Fruit fly (Drosophila melanogaster) whole organism, embryonic: Measurements from ENCODE around the gene CG42399.

ENCODE experiments used
- ATbp ChIP-seq: fragments of 200-800 bp; sonication (Bioruptor generic); optimal IDR thresholded peaks from 2 replicates; lab custom pipeline; 2017; ENCODE audit warnings: missing biosample characterization, mild to moderate bottlenecking, missing genetic modification characterization, missing genetic modification reagents
- CG10147 ChIP-seq: fragments of 200-800 bp; sonication (Bioruptor generic); optimal IDR thresholded peaks from 2 replicates; lab custom pipeline; 2019; ENCODE audit warnings: missing biosample characterization, mild to moderate bottlenecking, missing genetic modification characterization, moderate library complexity
- CG11247 ChIP-seq: fragments of 200-800 bp; sonication (Bioruptor generic); IDR thresholded peaks from 2 replicates; pipeline ENCODE4 v1.3.6; 2022; ENCODE audit warnings: missing biosample characterization, missing genetic modification characterization
- CG12071 ChIP-seq: fragments of 200-800 bp; sonication (Bioruptor generic); optimal IDR thresholded peaks from 3 replicates; lab custom pipeline; 2018; ENCODE audit warnings: missing biosample characterization, mild to moderate bottlenecking, missing genetic modification characterization
- CG15269 ChIP-seq: fragments of 200-800 bp; sonication (Bioruptor generic); optimal IDR thresholded peaks from 2 replicates; lab custom pipeline; 2018; ENCODE audit warnings: missing biosample characterization, mild to moderate bottlenecking, missing genetic modification characterization, moderate library complexity
- CG15601 ChIP-seq: fragments of 200-800 bp; sonication (Bioruptor generic); optimal IDR thresholded peaks from 3 replicates; lab custom pipeline; 2019; ENCODE audit warnings: missing biosample characterization, mild to moderate bottlenecking, missing genetic modification characterization, moderate library complexity
- CG17328 ChIP-seq: fragments of 200-800 bp; sonication (Bioruptor generic); IDR thresholded peaks from 2 replicates; pipeline ENCODE4 v1.3.6; 2022; ENCODE audit warnings: missing biosample characterization, missing genetic modification characterization
- CG2120 ChIP-seq: fragments of 200-800 bp; sonication (Bioruptor generic); optimal IDR thresholded peaks from 3 replicates; lab custom pipeline; 2016; ENCODE audit warnings: missing biosample characterization, missing genetic modification characterization
- CG2202 ChIP-seq: fragments of 200-800 bp; sonication (Bioruptor generic); optimal IDR thresholded peaks from 2 replicates; lab custom pipeline; 2018; ENCODE audit warnings: missing biosample characterization, mild to moderate bottlenecking, missing genetic modification characterization
- CG3281 ChIP-seq: fragments of 200-800 bp; sonication (Bioruptor generic); optimal IDR thresholded peaks from 3 replicates; lab custom pipeline; 2017; ENCODE audit warnings: missing biosample characterization, mild to moderate bottlenecking, missing genetic modification characterization
- CG42726 ChIP-seq: fragments of 200-800 bp; sonication (Bioruptor generic); IDR thresholded peaks from 2 replicates; pipeline ENCODE4 v1.3.6; 2022; ENCODE audit warnings: missing biosample characterization, missing genetic modification characterization; ENCODE audit not compliant: partially characterized antibody
- CG4424 ChIP-seq: fragments of 200-800 bp; sonication (Bioruptor generic); optimal IDR thresholded peaks from 3 replicates; lab custom pipeline; 2016; ENCODE audit warnings: missing biosample characterization, missing genetic modification characterization
- CG4707 ChIP-seq: fragments of 200-800 bp; sonication (Bioruptor generic); optimal IDR thresholded peaks from 2 replicates; lab custom pipeline; 2018; ENCODE audit warnings: missing biosample characterization, mild to moderate bottlenecking, missing genetic modification characterization, moderate library complexity
- CG6254 ChIP-seq: fragments of 200-800 bp; sonication (Bioruptor generic); optimal IDR thresholded peaks from 3 replicates; lab custom pipeline; 2017; ENCODE audit warnings: mild to moderate bottlenecking, missing biosample characterization, missing genetic modification reagents, missing genetic modification characterization
- CG7556 ChIP-seq: fragments of 200-800 bp; sonication (Bioruptor generic); optimal IDR thresholded peaks from 2 replicates; lab custom pipeline; 2017; ENCODE audit warnings: missing biosample characterization, mild to moderate bottlenecking, missing genetic modification characterization
- CG7963 ChIP-seq: fragments of 200-800 bp; sonication (Bioruptor generic); IDR thresholded peaks from 3 replicates; pipeline ENCODE4 v1.3.6; 2022; ENCODE audit warnings: missing biosample characterization, missing genetic modification characterization; ENCODE audit not compliant: partially characterized antibody
- CTCF ChIP-seq: fragments of 200-800 bp; sonication (Bioruptor generic); optimal IDR thresholded peaks from 2 replicates; lab custom pipeline; 2017; ENCODE audit warnings: missing biosample characterization, mild to moderate bottlenecking, missing genetic modification characterization, moderate library complexity
- CoRest ChIP-seq: fragments of 200-800 bp; sonication (Bioruptor generic); optimal IDR thresholded peaks from 3 replicates; lab custom pipeline; 2018; ENCODE audit warnings: missing biosample characterization, mild to moderate bottlenecking, missing genetic modification characterization, moderate library complexity
- HHEX ChIP-seq: fragments of 200-800 bp; sonication (Bioruptor generic); optimal IDR thresholded peaks from 3 replicates; lab custom pipeline; 2017; ENCODE audit warnings: missing biosample characterization, mild to moderate bottlenecking, missing genetic modification characterization, missing genetic modification reagents
- HLH54F ChIP-seq: fragments of 200-800 bp; sonication (Bioruptor generic); optimal IDR thresholded peaks from 3 replicates; lab custom pipeline; 2016; ENCODE audit warnings: missing biosample characterization, missing genetic modification characterization
- HLHmδ ChIP-seq: fragments of 200-800 bp; sonication (Bioruptor generic); optimal IDR thresholded peaks from 2 replicates; lab custom pipeline; 2018; ENCODE audit warnings: missing biosample characterization, mild to moderate bottlenecking, missing genetic modification characterization, moderate library complexity
- Hsf ChIP-seq: fragments of 200-800 bp; sonication (Bioruptor generic); optimal IDR thresholded peaks from 3 replicates; lab custom pipeline; 2016; ENCODE audit warnings: missing biosample characterization, missing genetic modification characterization
- NFAT ChIP-seq: fragments of 200-800 bp; sonication (Bioruptor generic); IDR thresholded peaks from 2 replicates; pipeline ENCODE4 v1.3.6; 2022; ENCODE audit warnings: missing biosample characterization, missing genetic modification characterization
- Stat92E ChIP-seq, 3 experiments: fragments of >200 bp in 2 of 3; fragments of 200-800 bp in 1 of 3; sonication (Bioruptor generic) in 1 of 3; optimal IDR thresholded peaks; 2 replicates each; lab custom pipeline; 2017 to 2019; ENCODE audit warnings: missing biosample characterization in 3 of 3, missing genetic modification characterization in 3 of 3, mild to moderate bottlenecking in 1 of 3, moderate library complexity in 1 of 3
- Vsx1 ChIP-seq: fragments of 200-800 bp; sonication (Bioruptor generic); optimal IDR thresholded peaks from 2 replicates; lab custom pipeline; 2017; ENCODE audit warnings: missing biosample characterization, mild to moderate bottlenecking, missing genetic modification characterization, missing genetic modification reagents
- abd-A ChIP-seq: fragments of 200-800 bp; sonication (Bioruptor generic); optimal IDR thresholded peaks from 3 replicates; lab custom pipeline; 2019; ENCODE audit warnings: missing biosample characterization, mild to moderate bottlenecking, missing genetic modification characterization, moderate library complexity
- aop ChIP-seq: fragments of 200-800 bp; sonication (Bioruptor generic); IDR thresholded peaks from 2 replicates; pipeline ENCODE4 v1.3.6; 2022; ENCODE audit warnings: missing biosample characterization, missing genetic modification characterization
- cad ChIP-seq: fragments of >200 bp; optimal IDR thresholded peaks from 2 replicates; lab custom pipeline; 2017; ENCODE audit warnings: missing biosample characterization, missing genetic modification characterization
- chn ChIP-seq: fragments of 200-800 bp; sonication (Bioruptor generic); optimal IDR thresholded peaks from 2 replicates; lab custom pipeline; 2016; ENCODE audit warnings: missing biosample characterization, missing genetic modification characterization
- da ChIP-seq: fragments of 200-800 bp; sonication (Bioruptor generic); optimal IDR thresholded peaks from 2 replicates; lab custom pipeline; 2016; ENCODE audit warnings: missing biosample characterization, missing genetic modification characterization
- dan ChIP-seq: fragments of 200-800 bp; sonication (Bioruptor generic); IDR thresholded peaks from 2 replicates; pipeline ENCODE4 v1.3.6; 2022; ENCODE audit warnings: missing biosample characterization, missing genetic modification characterization
- emc ChIP-seq: fragments of 200-800 bp; sonication (Bioruptor generic); optimal IDR thresholded peaks from 2 replicates; lab custom pipeline; 2016; ENCODE audit warnings: missing biosample characterization, missing genetic modification characterization
- hkb ChIP-seq, 2 experiments: fragments of 200-800 bp in 1 of 2; fragments of >200 bp in 1 of 2; sonication (Bioruptor generic) in 1 of 2; IDR thresholded peaks in 1 of 2; optimal IDR thresholded peaks in 1 of 2; 2 replicates each; pipeline versions ENCODE4 v1.3.6 to Lab custom; 2017 to 2022; ENCODE audit warnings: missing biosample characterization in 1 of 2, missing genetic modification characterization in 1 of 2
- jigr1 ChIP-seq: fragments of 200-800 bp; sonication (Bioruptor generic); IDR thresholded peaks from 3 replicates; pipeline ENCODE4 v1.3.6; 2022; ENCODE audit warnings: missing biosample characterization, missing genetic modification characterization
- lov ChIP-seq, 2 experiments: fragments of 200-800 bp in 1 of 2; fragments of >200 bp in 1 of 2; sonication (Bioruptor generic) in 1 of 2; IDR thresholded peaks in 1 of 2; optimal IDR thresholded peaks in 1 of 2; 2 replicates in 1 of 2; 3 replicates in 1 of 2; pipeline versions ENCODE4 v1.3.6 to Lab custom; 2017 to 2022; ENCODE audit warnings: missing biosample characterization in 1 of 2, missing genetic modification characterization in 1 of 2
- otp ChIP-seq: fragments of 200-800 bp; sonication (Bioruptor generic); IDR thresholded peaks from 3 replicates; pipeline ENCODE4, ENCODE4 v1.3.6; 2022; ENCODE audit warnings: missing biosample characterization, missing genetic modification characterization
- p53 ChIP-seq: fragments of 200-800 bp; sonication (Bioruptor generic); optimal IDR thresholded peaks from 2 replicates; lab custom pipeline; 2016; ENCODE audit warnings: missing biosample characterization, missing genetic modification characterization
- pfk ChIP-seq: fragments of 200-800 bp; sonication (Bioruptor generic); optimal IDR thresholded peaks from 2 replicates; lab custom pipeline; 2018; ENCODE audit warnings: missing biosample characterization, mild to moderate bottlenecking, missing genetic modification characterization, moderate library complexity
- pros ChIP-seq: fragments of 200-800 bp; sonication (Bioruptor generic); optimal IDR thresholded peaks from 3 replicates; lab custom pipeline; 2019; ENCODE audit warnings: missing biosample characterization, mild to moderate bottlenecking, missing genetic modification characterization, moderate library complexity
- pum ChIP-seq: fragments of 200-800 bp; sonication (Bioruptor generic); optimal IDR thresholded peaks from 2 replicates; lab custom pipeline; 2016; ENCODE audit warnings: missing biosample characterization, missing genetic modification characterization
- row ChIP-seq: fragments of 200-800 bp; sonication (Bioruptor generic); IDR thresholded peaks from 3 replicates; pipeline ENCODE4 v1.3.6; 2022; ENCODE audit warnings: missing biosample characterization, missing genetic modification characterization
- sima ChIP-seq: fragments of 200-800 bp; sonication (Bioruptor generic); optimal IDR thresholded peaks from 2 replicates; lab custom pipeline; 2016; ENCODE audit warnings: missing biosample characterization, missing genetic modification characterization
- tin ChIP-seq: fragments of 200-800 bp; sonication (Bioruptor generic); optimal IDR thresholded peaks from 3 replicates; lab custom pipeline; 2016; ENCODE audit warnings: missing biosample characterization, missing genetic modification characterization
- toy ChIP-seq: fragments of 200-800 bp; sonication (Bioruptor generic); IDR thresholded peaks from 2 replicates; pipeline ENCODE4 v1.3.6; 2022; ENCODE audit warnings: missing biosample characterization, missing genetic modification characterization
- tup ChIP-seq: fragments of 200-800 bp; sonication (Bioruptor generic); optimal IDR thresholded peaks from 2 replicates; lab custom pipeline; 2016; ENCODE audit warnings: missing biosample characterization, mild to moderate bottlenecking, missing genetic modification characterization, moderate library complexity
- vfl ChIP-seq: fragments of 200-800 bp; sonication (Bioruptor generic); optimal IDR thresholded peaks from 2 replicates; lab custom pipeline; 2016; ENCODE audit warnings: missing biosample characterization, missing genetic modification characterization
- vvl ChIP-seq: fragments of 200-800 bp; sonication (Bioruptor generic); IDR thresholded peaks from 2 replicates; pipeline ENCODE4 v1.3.6; 2022; ENCODE audit warnings: missing biosample characterization, missing genetic modification characterization

Gene CG42399

dm6 chr2L:128977-129941 is 23.8 kb downstream of the CG42399 start (continued):
- TF ChIP-seq HHEX (GFP tag; lab: Kevin White, UChicago), result peak; percentile 55
- no peak for TF ChIP-seq Hsf (GFP tag; lab: Kevin White, UChicago)
- TF ChIP-seq pfk, result peak; percentile 57
- peak; percentile 47; the same call in 1 of the 2 replicates for TF ChIP-seq CG17328 (GFP tag; lab: Robert Waterston, UW)
- no peak for TF ChIP-seq chn (GFP tag; lab: Kevin White, UChicago)
- peak; percentile 54 for TF ChIP-seq CG3281 (GFP tag; lab: Kevin White, UChicago)
- TF ChIP-seq lov (optimal IDR thresholded peaks at IDR 0.05; lab: Kevin White, UChicago), result no peak
- TF ChIP-seq lov (GFP tag; IDR thresholded peaks at IDR 0.05; lab: Robert Waterston, UW), result 0 out of 3 replicates have a peak, but pooled peaks have one; percentile 46
- TF ChIP-seq HLH54F (GFP tag; lab: Kevin White, UChicago), result peak; percentile 33
- peak; percentile 2 for TF ChIP-seq abd-A (tag; lab: Kevin White, UChicago)
- TF ChIP-seq CG2120 (GFP tag; lab: Kevin White, UChicago), result peak; percentile 26
- no peak for TF ChIP-seq hkb (optimal IDR thresholded peaks at IDR 0.05; lab: Kevin White, UChicago)
- TF ChIP-seq hkb (GFP tag; IDR thresholded peaks at IDR 0.05; lab: Robert Waterston, UW), result peak; percentile 42; the same call in 1 of the 2 replicates
- peak; percentile 60 for TF ChIP-seq CG12071
- peak; percentile 23 for TF ChIP-seq CoRest
- TF ChIP-seq CG10147 (GFP tag; lab: Kevin White, UChicago), result peak; percentile 34
- TF ChIP-seq emc, result no peak
- TF ChIP-seq dan, result no peak
- TF ChIP-seq otp (GFP tag; lab: Robert Waterston, UW), result peak; percentile 43; the same call in 1 of the 3 replicates
- TF ChIP-seq CTCF (GFP tag; lab: Kevin White, UChicago), result peak; percentile 8
- TF ChIP-seq CG7556 (GFP tag; lab: Kevin White, UChicago), result peak; percentile 1
- no peak for TF ChIP-seq sima
- TF ChIP-seq pum (GFP tag; lab: Kevin White, UChicago), result no peak
- peak; percentile 56 for TF ChIP-seq HLHmδ (GFP tag; lab: Kevin White, UChicago)
- TF ChIP-seq tin (GFP tag; lab: Kevin White, UChicago), result no peak
- TF ChIP-seq jigr1 (GFP tag; lab: Robert Waterston, UW), result no peak
- TF ChIP-seq CG15601 (tag; lab: Kevin White, UChicago), result peak; percentile 60
- TF ChIP-seq CG11247 (GFP tag; lab: Robert Waterston, UW), result no peak
- peak; percentile 56; the same call in 1 of the 2 replicates for TF ChIP-seq aop (GFP tag; lab: Robert Waterston, UW)
- TF ChIP-seq CG4707 (GFP tag; lab: Kevin White, UChicago), result peak; percentile 64
- TF ChIP-seq NFAT (GFP tag; lab: Robert Waterston, UW), result peak; percentile 95
- peak in 1 of 3 experiments; percentile 54 for TF ChIP-seq Stat92E (GFP tag; optimal IDR thresholded peaks at IDR 0.05; lab: Kevin White, UChicago)
- TF ChIP-seq CG4424 (GFP tag; lab: Kevin White, UChicago), result peak; percentile 46
- peak; percentile 53 for TF ChIP-seq CG6254
- peak; percentile 25 for TF ChIP-seq Vsx1 (GFP tag; lab: Kevin White, UChicago)
- peak; percentile 18 for TF ChIP-seq CG15269 (tag; lab: Kevin White, UChicago)
- TF ChIP-seq CG42726, result peak; percentile 67; the same call in 1 of the 2 replicates
- no peak for TF ChIP-seq tup
- no peak; the same call in 2 of the 3 replicates for TF ChIP-seq row
- TF ChIP-seq toy (GFP tag; lab: Robert Waterston, UW), result no peak
- TF ChIP-seq cad, result no peak
- peak; percentile 14 for TF ChIP-seq vfl (GFP tag; lab: Kevin White, UChicago)
- TF ChIP-seq p53 (GFP tag; lab: Kevin White, UChicago), result no peak
- TF ChIP-seq CG7963 (GFP tag; lab: Robert Waterston, UW), result 0 out of 3 replicates have a peak, but pooled peaks have one; percentile 36
- no peak for TF ChIP-seq da (GFP tag; lab: Kevin White, UChicago)
- no peak for TF ChIP-seq ATbp (GFP tag; lab: Kevin White, UChicago)
- peak; percentile 76 for TF ChIP-seq vvl (GFP tag; lab: Robert Waterston, UW)
- peak; percentile 42 for TF ChIP-seq CG2202 (tag; lab: Kevin White, UChicago)
- TF ChIP-seq pros, result peak; percentile 70
